Fruit fly (Drosophila melanogaster): ENCODE results near the gene SA1.

SA1 gene

dm6 chr2L:6918517-6919202 is 31.6 kb upstream of the SA1 start, which contains the start of gene nop5 (continued):
- no peak for TF ChIP-seq CG12071 (GFP tag; optimal IDR thresholded peaks at IDR 0.05)
- no peak for TF ChIP-seq gsb (GFP tag; IDR thresholded peaks at IDR 0.05)
- no peak for TF ChIP-seq Gsc (GFP tag; IDR thresholded peaks at IDR 0.05)
- TF ChIP-seq stwl (tag; optimal IDR thresholded peaks at IDR 0.05): no peak
- no peak for TF ChIP-seq Aef1 (GFP tag; IDR thresholded peaks at IDR 0.05)
- no peak for TF ChIP-seq vnd (GFP tag; IDR thresholded peaks at IDR 0.05; ENCODE audit: partially characterized antibody)
- TF ChIP-seq MESR4 (GFP tag; optimal IDR thresholded peaks at IDR 0.05): peak; percentile 90
- TF ChIP-seq slp2 (GFP tag; optimal IDR thresholded peaks at IDR 0.05): no peak
- TF ChIP-seq CG15479 (GFP tag; optimal IDR thresholded peaks at IDR 0.05): no peak
- peak; percentile 69 for TF ChIP-seq CG8388 (GFP tag; optimal IDR thresholded peaks at IDR 0.05)
- TF ChIP-seq fru (optimal IDR thresholded peaks at IDR 0.05): no peak
- peak; percentile 85 for TF ChIP-seq CG13424 (tag; optimal IDR thresholded peaks at IDR 0.05)
- TF ChIP-seq CG31441 (GFP tag; IDR thresholded peaks at IDR 0.05): peak; percentile 12; the same call in 1 of the 2 replicates
- peak; percentile 47 for TF ChIP-seq exex (tag; optimal IDR thresholded peaks at IDR 0.05)
- no peak for TF ChIP-seq lilli (GFP tag; optimal IDR thresholded peaks at IDR 0.05)
- no peak for TF ChIP-seq CG11093 (GFP tag; IDR thresholded peaks at IDR 0.05)
- no peak for TF ChIP-seq Sox102F (GFP tag; optimal IDR thresholded peaks at IDR 0.05)
- TF ChIP-seq CG10543 (GFP tag; optimal IDR thresholded peaks at IDR 0.05): peak; percentile 85
- no peak for TF ChIP-seq Opbp (GFP tag; IDR thresholded peaks at IDR 0.05; ENCODE audit: partially characterized antibody)
- peak; percentile 37 for TF ChIP-seq pros (GFP tag; optimal IDR thresholded peaks at IDR 0.05)
- no peak for TF ChIP-seq CG1024 (GFP tag; IDR thresholded peaks at IDR 0.05)
- no peak for TF ChIP-seq D19A (tag; optimal IDR thresholded peaks at IDR 0.05)
- no peak for TF ChIP-seq nau (GFP tag; optimal IDR thresholded peaks at IDR 0.05)
- TF ChIP-seq dmrt11E (tag; optimal IDR thresholded peaks at IDR 0.05): peak; percentile 76
- TF ChIP-seq abd-A (tag; optimal IDR thresholded peaks at IDR 0.05): no peak
- peak in 1 of 3 experiments; percentile 74 for TF ChIP-seq Stat92E (GFP tag; optimal IDR thresholded peaks at IDR 0.05)
- TF ChIP-seq Fer1 (GFP tag; optimal IDR thresholded peaks at IDR 0.05): peak; percentile 78
- TF ChIP-seq CG1233 (GFP tag; optimal IDR thresholded peaks at IDR 0.05): peak; percentile 76
- no peak for TF ChIP-seq seq (GFP tag; IDR thresholded peaks at IDR 0.05)
- TF ChIP-seq CG33557 (GFP tag; optimal IDR thresholded peaks at IDR 0.05): peak; percentile 74
- TF ChIP-seq sc (optimal IDR thresholded peaks at IDR 0.05): no peak
- no peak for TF ChIP-seq sc (GFP tag; optimal IDR thresholded peaks at IDR 0.05)
- TF ChIP-seq CG43689 (GFP tag; IDR thresholded peaks at IDR 0.05): no peak
- TF ChIP-seq btn (GFP tag; optimal IDR thresholded peaks at IDR 0.05): no peak
- no peak for TF ChIP-seq CG4730 (GFP tag; IDR thresholded peaks at IDR 0.05)
- peak; percentile 15 for TF ChIP-seq pfk (GFP tag; optimal IDR thresholded peaks at IDR 0.05)
- no peak for TF ChIP-seq da (GFP tag; optimal IDR thresholded peaks at IDR 0.05)
- TF ChIP-seq Pdp1 (GFP tag; optimal IDR thresholded peaks at IDR 0.05): no peak
- TF ChIP-seq CG9797 (GFP tag; optimal IDR thresholded peaks at IDR 0.05): no peak
- TF ChIP-seq ATbp (GFP tag; optimal IDR thresholded peaks at IDR 0.05): no peak
- no peak for TF ChIP-seq Mes4 (GFP tag; optimal IDR thresholded peaks at IDR 0.05)
- TF ChIP-seq CG13894 (tag; optimal IDR thresholded peaks at IDR 0.05): no peak
- no peak for TF ChIP-seq chm (GFP tag; IDR thresholded peaks at IDR 0.05)
- no peak for TF ChIP-seq CkIIα-i1 (GFP tag; IDR thresholded peaks at IDR 0.05)
- TF ChIP-seq Ptx1 (GFP tag; IDR thresholded peaks at IDR 0.05): no peak
- TF ChIP-seq hkb (optimal IDR thresholded peaks at IDR 0.05): no peak
- TF ChIP-seq hkb (GFP tag; IDR thresholded peaks at IDR 0.05): no peak
- TF ChIP-seq sob (GFP tag; IDR thresholded peaks at IDR 0.05): peak; percentile 21; the same call in 1 of the 2 replicates
- no peak for TF ChIP-seq Ets65A (GFP tag)
- TF ChIP-seq ken (GFP tag; IDR thresholded peaks at IDR 0.05): no peak
- TF ChIP-seq CG42726 (GFP tag; IDR thresholded peaks at IDR 0.05; ENCODE audit: partially characterized antibody): no peak

Measured in whole organism, embryonic.